Worm (Caenorhabditis elegans) whole organism, L1 larva: ENCODE measurements around the gene F10C2.5.

Source experiments
- dsc-1 ChIP-seq: sonication (generic microtip); optimal IDR thresholded peaks from 2 replicates; lab custom pipeline; 2016; ENCODE audit warnings: mild to moderate bottlenecking, missing genetic modification characterization, missing compliant biosample characterization
- fos-1 ChIP-seq: fragments of 150-350 bp; optimal IDR thresholded peaks from 2 replicates; lab custom pipeline; 2014; ENCODE audit warnings: missing biosample characterization, missing genetic modification characterization
- lin-13 ChIP-seq: fragments of 150-350 bp; optimal IDR thresholded peaks from 2 replicates; lab custom pipeline; 2014; ENCODE audit warnings: missing biosample characterization, missing genetic modification reagents, missing genetic modification characterization
- mef-2 ChIP-seq: fragments of 150-350 bp; optimal IDR thresholded peaks from 2 replicates; lab custom pipeline; 2014; ENCODE audit warnings: missing biosample characterization, missing genetic modification characterization
- mep-1 ChIP-seq: fragments of 150-350 bp; optimal IDR thresholded peaks from 2 replicates; lab custom pipeline; 2014; ENCODE audit warnings: missing biosample characterization, missing genetic modification characterization
- unc-62 ChIP-seq: fragments of 150-350 bp; optimal IDR thresholded peaks from 2 replicates; lab custom pipeline; 2014; ENCODE audit warnings: missing biosample characterization, missing genetic modification reagents, missing genetic modification characterization

ce11 chrV:12059719-12060118, 14.5 kb downstream of the F10C2.5 start, which contains the start of gene R07B7.2:
- TF ChIP-seq unc-62 (GFP tag; lab: Kevin White, UChicago), result no peak
- TF ChIP-seq fos-1 (tag; lab: Kevin White, UChicago), result no peak
- no peak for TF ChIP-seq mep-1 (tag; lab: Kevin White, UChicago)
- TF ChIP-seq dsc-1, result no peak
- TF ChIP-seq mef-2 (tag; lab: Kevin White, UChicago), result no peak
- TF ChIP-seq lin-13, result no peak
